Comparison of ENCODE assay signal across 1 fruit fly cellular context in the genomic region with DNA sequence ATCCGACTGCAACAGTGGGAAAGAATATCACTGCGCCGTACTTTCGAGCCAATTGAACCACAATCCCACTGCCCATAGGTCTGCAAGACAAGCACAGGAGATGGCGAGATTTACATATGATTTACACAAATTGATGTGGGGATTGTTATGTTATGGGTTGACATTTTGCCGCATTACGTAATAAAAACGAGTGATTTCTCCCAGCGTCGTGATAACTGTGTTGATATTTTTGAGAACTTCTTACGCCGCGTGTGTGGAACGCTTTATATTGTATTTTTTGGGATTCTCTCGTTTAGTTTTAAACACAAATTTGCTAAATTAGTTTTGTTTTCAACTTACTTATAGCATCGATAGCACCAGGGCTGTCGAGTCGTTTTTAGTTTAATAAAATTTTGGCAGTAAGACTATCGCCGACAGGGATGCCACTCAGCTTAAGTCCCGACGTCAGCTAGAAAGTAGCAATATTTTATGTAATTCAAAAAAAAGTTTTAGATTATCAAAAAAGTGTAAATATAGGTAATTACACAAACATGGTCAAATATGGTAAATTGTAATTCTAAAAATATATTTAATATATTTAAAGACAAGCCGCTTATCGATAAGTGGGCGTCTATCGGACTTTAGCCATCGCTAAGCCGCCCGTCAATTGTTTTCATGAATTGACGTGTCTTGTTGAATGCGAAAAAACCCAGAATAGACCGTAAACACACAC.
TF ChIP-seq lines count a peak whose summit lies in the region.

A gene (minus strand): TSS at position 388 of the 712 bp plus-strand sequence.
A gene (minus strand): TSS at position 388 of the 712 bp plus-strand sequence.
A gene (plus strand): TSS at position 621 of the 712 bp plus-strand sequence.

TF ChIP-seq in whole organism, embryonic, 481 proteins besides CTCF, POLR2A, EP300 and RAD21 (continued from another document):
- TF ChIP-seq bsh (GFP tag; optimal IDR thresholded peaks at IDR 0.05; lab: Kevin White, UChicago) (peak in 1 of 2 experiments; percentile 60), NC2α (GFP tag; optimal IDR thresholded peaks at IDR 0.05; lab: Kevin White, UChicago) (no peak), peb (GFP tag; IDR thresholded peaks at IDR 0.05; lab: Robert Waterston, UW) (no peak), CG18764 (GFP tag; optimal IDR thresholded peaks at IDR 0.05; lab: Kevin White, UChicago) (peak; percentile 44), Hr3 (GFP tag; optimal IDR thresholded peaks at IDR 0.05; lab: Kevin White, UChicago) (peak; percentile 69), sna (GFP tag; IDR thresholded peaks at IDR 0.05; lab: Robert Waterston, UW; ENCODE audit: partially characterized antibody) (peak; percentile 41; the same call in 1 of the 2 replicates), crc (GFP tag; optimal IDR thresholded peaks at IDR 0.05; lab: Kevin White, UChicago) (no peak), wdn (GFP tag; IDR thresholded peaks at IDR 0.05; lab: Robert Waterston, UW) (0 out of 2 replicates have a peak, but pooled peaks have one; percentile 40), Nf-YB (GFP tag; optimal IDR thresholded peaks at IDR 0.05; lab: Kevin White, UChicago) (peak; percentile 19), CG10979 (tag; optimal IDR thresholded peaks at IDR 0.05; lab: Kevin White, UChicago) (peak; percentile 50), dmrt99B (tag; optimal IDR thresholded peaks at IDR 0.05; lab: Kevin White, UChicago) (peak; percentile 36), eyg (GFP tag; optimal IDR thresholded peaks at IDR 0.05; lab: Kevin White, UChicago) (no peak), HLH4C (GFP tag; IDR thresholded peaks at IDR 0.05; lab: Robert Waterston, UW; ENCODE audit: partially characterized antibody) (peak; percentile 45), Hsf (GFP tag; optimal IDR thresholded peaks at IDR 0.05; lab: Kevin White, UChicago) (peak; percentile 48), Xrp1 (GFP tag; IDR thresholded peaks at IDR 0.05; lab: Robert Waterston, UW) (peak; percentile 57; the same call in 1 of the 2 replicates), fru (optimal IDR thresholded peaks at IDR 0.05; lab: Kevin White, UChicago) (no peak), kay (GFP tag; optimal IDR thresholded peaks at IDR 0.05; lab: Kevin White, UChicago) (peak; percentile 46), CG12219 (GFP tag; optimal IDR thresholded peaks at IDR 0.05; lab: Kevin White, UChicago) (no peak), CG2712 (tag; optimal IDR thresholded peaks at IDR 0.05; lab: Kevin White, UChicago) (peak; percentile 81), Side (GFP tag; optimal IDR thresholded peaks at IDR 0.05; lab: Kevin White, UChicago) (no peak), ci (GFP tag; IDR thresholded peaks at IDR 0.05; lab: Robert Waterston, UW) (no peak), HLH54F (GFP tag; optimal IDR thresholded peaks at IDR 0.05; lab: Kevin White, UChicago) (peak; percentile 18), pho (GFP tag; optimal IDR thresholded peaks at IDR 0.05; lab: Kevin White, UChicago) (peak; percentile 14), Xbp1 (GFP tag; optimal IDR thresholded peaks at IDR 0.05; lab: Kevin White, UChicago) (peak; percentile 80), ken (GFP tag; IDR thresholded peaks at IDR 0.05; lab: Robert Waterston, UW) (peak; percentile 46; the same call in 2 of the 3 replicates), disco-r (GFP tag; optimal IDR thresholded peaks at IDR 0.05; lab: Kevin White, UChicago) (no peak), nau (GFP tag; optimal IDR thresholded peaks at IDR 0.05; lab: Kevin White, UChicago) (no peak), CG6272 (GFP tag; IDR thresholded peaks at IDR 0.05; lab: Robert Waterston, UW) (peak; percentile 42; the same call in 1 of the 2 replicates), ewg (GFP tag; optimal IDR thresholded peaks at IDR 0.05; lab: Kevin White, UChicago) (peak; percentile 3), Hmr (GFP tag; optimal IDR thresholded peaks at IDR 0.05; lab: Kevin White, UChicago) (peak; percentile 40), Nf-YA (GFP tag; IDR thresholded peaks at IDR 0.05; lab: Robert Waterston, UW) (no peak), Dad (GFP tag; optimal IDR thresholded peaks at IDR 0.05; lab: Kevin White, UChicago) (peak; percentile 4), CG14860 (GFP tag; IDR thresholded peaks at IDR 0.05; lab: Robert Waterston, UW; ENCODE audit: partially characterized antibody) (peak; percentile 61; the same call in 2 of the 3 replicates), Gsc (GFP tag; IDR thresholded peaks at IDR 0.05; lab: Robert Waterston, UW) (no peak), Sin3A (optimal IDR thresholded peaks at IDR 0.05; lab: Kevin White, UChicago) (peak; percentile 56), sens-2 (GFP tag; IDR thresholded peaks at IDR 0.05; lab: Robert Waterston, UW) (no peak), CG9609 (GFP tag; optimal IDR thresholded peaks at IDR 0.05; lab: Kevin White, UChicago) (peak; percentile 7), D19B (GFP tag; optimal IDR thresholded peaks at IDR 0.05; lab: Kevin White, UChicago) (no peak), CG3281 (GFP tag; optimal IDR thresholded peaks at IDR 0.05; lab: Kevin White, UChicago) (peak; percentile 53), pb (GFP tag; optimal IDR thresholded peaks at IDR 0.05; lab: Kevin White, UChicago) (no peak), CG4707 (GFP tag; optimal IDR thresholded peaks at IDR 0.05; lab: Kevin White, UChicago) (no peak), stc (GFP tag; IDR thresholded peaks at IDR 0.05; lab: Robert Waterston, UW) (no peak), CG11085 (GFP tag; IDR thresholded peaks at IDR 0.05; lab: Robert Waterston, UW) (0 out of 2 replicates have a peak, but pooled peaks have one; percentile 11), pita (GFP tag; optimal IDR thresholded peaks at IDR 0.05; lab: Kevin White, UChicago) (no peak), unpg (GFP tag; optimal IDR thresholded peaks at IDR 0.05; lab: Kevin White, UChicago) (peak; percentile 60), CG17385 (GFP tag; optimal IDR thresholded peaks at IDR 0.05; lab: Kevin White, UChicago) (no peak), Max (GFP tag; optimal IDR thresholded peaks at IDR 0.05; lab: Kevin White, UChicago) (peak; percentile 57), chm (GFP tag; IDR thresholded peaks at IDR 0.05; lab: Robert Waterston, UW) (no peak), sens (GFP tag; lab: Kevin White, UChicago) (peak; percentile 88), CG3163 (GFP tag; optimal IDR thresholded peaks at IDR 0.05; lab: Kevin White, UChicago) (no peak), nerfin-2 (GFP tag; IDR thresholded peaks at IDR 0.05; lab: Robert Waterston, UW; ENCODE audit: partially characterized antibody) (no peak), Mad (GFP tag; optimal IDR thresholded peaks at IDR 0.05; lab: Kevin White, UChicago) (no peak), Hr78 (GFP tag; optimal IDR thresholded peaks at IDR 0.05; lab: Kevin White, UChicago) (no peak), CG17359 (tag; optimal IDR thresholded peaks at IDR 0.05; lab: Kevin White, UChicago) (peak; percentile 66), tio (GFP tag; optimal IDR thresholded peaks at IDR 0.05; lab: Kevin White, UChicago) (peak; percentile 19)
